Fruit fly (Drosophila melanogaster): ENCODE results near the gene lap.

dm6 chr3R:7200670-7201069, 13.9 kb downstream of the lap start, which contains the start of gene CG14609:
- TF ChIP-seq pan (optimal IDR thresholded peaks at IDR 0.05) (no peak), usp (GFP tag; optimal IDR thresholded peaks at IDR 0.05) (no peak), EcR (GFP tag; optimal IDR thresholded peaks at IDR 0.05) (no peak), psq (optimal IDR thresholded peaks at IDR 0.05) (no peak)
